Worm (Caenorhabditis elegans) whole organism, midembryonic: ENCODE data around the gene srbc-19.

Experiments used
- cog-1 ChIP-seq: sonication (generic microtip); optimal IDR thresholded peaks from 2 replicates; lab custom pipeline; 2016; ENCODE audit warnings: missing genetic modification characterization, missing compliant biosample characterization
- ref-1 ChIP-seq: fragments of 200-800 bp; sonication (Bioruptor generic); conservative IDR thresholded peaks from 2 replicates; pipeline ENCODE4 v1.3.6; 2022; ENCODE audit warnings: missing genetic modification reagents, missing genetic modification characterization, missing compliant biosample characterization
- ztf-29 ChIP-seq: fragments of 200-800 bp; sonication (Bioruptor generic); IDR thresholded peaks from 2 replicates; pipeline ENCODE4 v1.3.6; 2022; ENCODE audit warnings: missing genetic modification reagents, missing genetic modification characterization, missing compliant biosample characterization

DNA sequence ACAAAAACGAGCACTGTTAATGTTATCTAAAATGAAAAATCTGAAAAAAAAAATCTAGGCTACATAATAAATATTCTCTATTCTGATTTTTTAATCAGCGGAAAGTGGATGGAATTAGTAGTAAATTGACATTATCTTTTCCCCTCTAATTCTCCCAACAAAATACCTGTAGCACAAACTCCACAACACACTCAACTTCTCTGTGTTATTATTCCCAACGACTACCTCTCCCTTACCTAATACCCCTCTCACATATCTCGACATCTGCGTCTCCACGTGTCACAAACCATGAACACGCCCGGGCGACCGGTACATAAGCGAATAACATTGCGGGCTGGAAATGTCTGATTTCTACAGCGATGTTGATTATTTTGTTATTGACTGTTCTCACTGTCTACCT is 16.6 kb upstream of the srbc-19 start, which contains the start of gene cyp-33C2:
- TF ChIP-seq ref-1 (GFP tag; lab: Robert Waterston, UW), result no peak
- TF ChIP-seq ztf-29 (GFP tag; lab: Robert Waterston, UW), result no peak
- TF ChIP-seq cog-1 (tag; lab: Kevin White, UChicago), result no peak
